Fruit fly (Drosophila melanogaster) whole organism, embryonic: ENCODE data around the gene pit.

ENCODE experiments used
- Awh ChIP-seq: fragments of 200-800 bp; sonication (Bioruptor generic); IDR thresholded peaks from 2 replicates; pipeline ENCODE4, ENCODE4 v1.3.6; 2022; ENCODE audit warnings: missing biosample characterization, missing genetic modification characterization
- Bdp1 ChIP-seq: fragments of 200-800 bp; sonication (Bioruptor generic); optimal IDR thresholded peaks from 3 replicates; lab custom pipeline; 2016; ENCODE audit warnings: missing biosample characterization, missing genetic modification characterization
- CG10274 ChIP-seq: fragments of 200-800 bp; sonication (Bioruptor generic); optimal IDR thresholded peaks from 3 replicates; lab custom pipeline; 2017; ENCODE audit warnings: missing biosample characterization, mild to moderate bottlenecking, missing genetic modification characterization
- CG10366 ChIP-seq: fragments of 200-800 bp; sonication (Bioruptor generic); IDR thresholded peaks from 2 replicates; pipeline ENCODE4 v1.3.6; 2022; ENCODE audit warnings: missing biosample characterization, missing genetic modification characterization
- CG11560 ChIP-seq: fragments of 200-800 bp; sonication (Bioruptor generic); IDR thresholded peaks from 3 replicates; pipeline ENCODE4 v1.3.6; 2022; ENCODE audit warnings: missing biosample characterization, missing genetic modification characterization
- CG11696 ChIP-seq: fragments of 200-800 bp; sonication (Bioruptor generic); IDR thresholded peaks from 2 replicates; pipeline ENCODE4 v1.3.6; 2022; ENCODE audit warnings: missing biosample characterization, missing genetic modification characterization
- CG12104 ChIP-seq: fragments of 200-800 bp; sonication (Bioruptor generic); optimal IDR thresholded peaks from 3 replicates; lab custom pipeline; 2016; ENCODE audit warnings: missing biosample characterization, missing genetic modification characterization
- CG13424 ChIP-seq: fragments of 200-800 bp; sonication (Bioruptor generic); optimal IDR thresholded peaks from 2 replicates; lab custom pipeline; 2019; ENCODE audit warnings: missing biosample characterization, mild to moderate bottlenecking, missing genetic modification characterization, moderate library complexity
- CG15514 ChIP-seq: fragments of 200-800 bp; sonication (Bioruptor generic); optimal IDR thresholded peaks from 3 replicates; lab custom pipeline; 2017; ENCODE audit warnings: missing biosample characterization, missing genetic modification characterization, mild to moderate bottlenecking, moderate library complexity, missing genetic modification reagents
- CG17359 ChIP-seq: fragments of 200-800 bp; sonication (Bioruptor generic); optimal IDR thresholded peaks from 3 replicates; lab custom pipeline; 2018; ENCODE audit warnings: missing biosample characterization, mild to moderate bottlenecking, missing genetic modification characterization, moderate library complexity
- CG17385 ChIP-seq: fragments of 200-800 bp; sonication (Bioruptor generic); optimal IDR thresholded peaks from 3 replicates; lab custom pipeline; 2018; ENCODE audit warnings: missing biosample characterization, mild to moderate bottlenecking, missing genetic modification characterization
- CG17829 ChIP-seq: fragments of 200-800 bp; optimal IDR thresholded peaks from 2 replicates; lab custom pipeline; 2019; ENCODE audit warnings: missing biosample characterization, mild to moderate bottlenecking, missing genetic modification characterization, moderate library complexity
- CG2199 ChIP-seq: fragments of 200-800 bp; sonication (Bioruptor generic); IDR thresholded peaks from 3 replicates; pipeline ENCODE4 v1.3.6; 2022; ENCODE audit warnings: missing biosample characterization, missing genetic modification characterization
- CG34224 ChIP-seq: fragments of 200-800 bp; sonication (Bioruptor generic); IDR thresholded peaks from 3 replicates; pipeline ENCODE4 v1.3.6; 2022; ENCODE audit warnings: missing biosample characterization, missing genetic modification characterization; ENCODE audit not compliant: partially characterized antibody
- CG3995 ChIP-seq: fragments of 200-800 bp; sonication (Bioruptor generic); optimal IDR thresholded peaks from 3 replicates; lab custom pipeline; 2016; ENCODE audit warnings: missing biosample characterization, missing genetic modification characterization
- CG6813 ChIP-seq: fragments of 200-800 bp; sonication (Bioruptor generic); optimal IDR thresholded peaks from 2 replicates; lab custom pipeline; 2017; ENCODE audit warnings: missing biosample characterization, missing genetic modification characterization, mild to moderate bottlenecking, moderate library complexity, missing genetic modification reagents
- CG7556 ChIP-seq: fragments of 200-800 bp; sonication (Bioruptor generic); optimal IDR thresholded peaks from 2 replicates; lab custom pipeline; 2017; ENCODE audit warnings: missing biosample characterization, mild to moderate bottlenecking, missing genetic modification characterization
- CG9932 ChIP-seq: fragments of 200-800 bp; sonication (Bioruptor generic); IDR thresholded peaks from 2 replicates; pipeline ENCODE4 v1.3.6; 2022; ENCODE audit warnings: missing biosample characterization, missing genetic modification characterization
- Dll ChIP-seq: fragments of 200-800 bp; sonication (Bioruptor generic); IDR thresholded peaks from 4 replicates; pipeline ENCODE4 v1.3.6; 2022; ENCODE audit warnings: missing biosample characterization, missing genetic modification characterization; ENCODE audit not compliant: partially characterized antibody
- E2f2 ChIP-seq: fragments of 200-800 bp; sonication (Bioruptor generic); IDR thresholded peaks from 2 replicates; pipeline ENCODE4 v1.3.6; 2022; ENCODE audit warnings: missing biosample characterization, missing genetic modification characterization
- ERR ChIP-seq: fragments of 200-800 bp; sonication (Bioruptor generic); optimal IDR thresholded peaks from 2 replicates; lab custom pipeline; 2016; ENCODE audit warnings: missing biosample characterization, missing genetic modification characterization
- Elba2 ChIP-seq: fragments of 200-800 bp; sonication (Bioruptor generic); optimal IDR thresholded peaks from 3 replicates; lab custom pipeline; 2016; ENCODE audit warnings: missing biosample characterization, missing genetic modification characterization
- H15 ChIP-seq: fragments of 200-800 bp; sonication (Bioruptor generic); IDR thresholded peaks from 3 replicates; pipeline ENCODE4 v1.3.6; 2022; ENCODE audit warnings: missing biosample characterization, missing genetic modification characterization
- HLH4C ChIP-seq: fragments of 200-800 bp; sonication (Bioruptor generic); IDR thresholded peaks from 3 replicates; pipeline ENCODE4 v1.3.6; 2022; ENCODE audit warnings: missing biosample characterization, missing genetic modification characterization; ENCODE audit not compliant: partially characterized antibody
- Hr78 ChIP-seq, 2 experiments: fragments of 200-800 bp in 1 of 2; fragments of >200 bp in 1 of 2; sonication (Bioruptor generic) in 1 of 2; optimal IDR thresholded peaks; 2 replicates each; lab custom pipeline; 2017 to 2019; ENCODE audit warnings: missing biosample characterization in 2 of 2, missing genetic modification characterization in 2 of 2, mild to moderate bottlenecking in 1 of 2, moderate library complexity in 1 of 2
- Mad ChIP-seq: fragments of 200-800 bp; sonication (Bioruptor generic); optimal IDR thresholded peaks from 2 replicates; lab custom pipeline; 2016; ENCODE audit warnings: missing biosample characterization, missing genetic modification characterization
- Max ChIP-seq: fragments of 200-800 bp; sonication (Bioruptor generic); optimal IDR thresholded peaks from 2 replicates; lab custom pipeline; 2016; ENCODE audit warnings: missing biosample characterization, mild to moderate bottlenecking, missing genetic modification characterization
- Mes4 ChIP-seq: fragments of 200-800 bp; sonication (Bioruptor generic); optimal IDR thresholded peaks from 2 replicates; lab custom pipeline; 2016; ENCODE audit warnings: missing biosample characterization, missing genetic modification characterization
- Neu2 ChIP-seq: fragments of 200-800 bp; sonication (Bioruptor generic); optimal IDR thresholded peaks from 3 replicates; lab custom pipeline; 2016; ENCODE audit warnings: missing biosample characterization, missing genetic modification characterization, borderline replicate concordance
- Stat92E ChIP-seq, 3 experiments: fragments of >200 bp in 2 of 3; fragments of 200-800 bp in 1 of 3; sonication (Bioruptor generic) in 1 of 3; optimal IDR thresholded peaks; 2 replicates each; lab custom pipeline; 2017 to 2019; ENCODE audit warnings: missing biosample characterization in 3 of 3, missing genetic modification characterization in 3 of 3, mild to moderate bottlenecking in 1 of 3, moderate library complexity in 1 of 3
- ab ChIP-seq: fragments of 200-800 bp; sonication (Bioruptor generic); optimal IDR thresholded peaks from 2 replicates; lab custom pipeline; 2016; ENCODE audit warnings: missing biosample characterization, missing genetic modification characterization
- bowl ChIP-seq: fragments of 200-800 bp; sonication (Bioruptor generic); IDR thresholded peaks from 2 replicates; pipeline ENCODE4 v1.3.6; 2022; ENCODE audit warnings: missing biosample characterization, missing genetic modification characterization
- ci ChIP-seq: fragments of 200-800 bp; sonication (Bioruptor generic); IDR thresholded peaks from 3 replicates; pipeline ENCODE4 v1.3.6; 2022; ENCODE audit warnings: missing biosample characterization, missing genetic modification characterization
- fd64A ChIP-seq: fragments of 200-800 bp; sonication (Bioruptor generic); optimal IDR thresholded peaks from 3 replicates; lab custom pipeline; 2018; ENCODE audit warnings: missing biosample characterization, mild to moderate bottlenecking, missing genetic modification characterization
- grau ChIP-seq: fragments of 200-800 bp; optimal IDR thresholded peaks from 3 replicates; lab custom pipeline; 2019; ENCODE audit warnings: missing biosample characterization, mild to moderate bottlenecking, missing genetic modification characterization, moderate library complexity
- hb ChIP-seq: fragments of 200-800 bp; sonication (Bioruptor generic); IDR thresholded peaks from 3 replicates; pipeline ENCODE4 v1.3.6; 2022; ENCODE audit warnings: missing biosample characterization, missing genetic modification characterization; ENCODE audit not compliant: partially characterized antibody
- lola ChIP-seq, 3 experiments: fragments of >200 bp in 2 of 3; fragments of 200-800 bp in 1 of 3; sonication (Bioruptor generic) in 1 of 3; optimal IDR thresholded peaks; 2 replicates each; lab custom pipeline; 2017 to 2019; ENCODE audit warnings: missing biosample characterization in 3 of 3, missing genetic modification characterization in 3 of 3, mild to moderate bottlenecking in 1 of 3, moderate library complexity in 1 of 3
- pnt ChIP-seq: fragments of 200-800 bp; sonication (Bioruptor generic); optimal IDR thresholded peaks from 3 replicates; lab custom pipeline; 2016; ENCODE audit warnings: missing biosample characterization, missing genetic modification characterization
- pros ChIP-seq: fragments of 200-800 bp; sonication (Bioruptor generic); optimal IDR thresholded peaks from 3 replicates; lab custom pipeline; 2019; ENCODE audit warnings: missing biosample characterization, mild to moderate bottlenecking, missing genetic modification characterization, moderate library complexity
- run ChIP-seq: fragments of 200-800 bp; sonication (Bioruptor generic); optimal IDR thresholded peaks from 3 replicates; lab custom pipeline; 2018; ENCODE audit warnings: missing biosample characterization, mild to moderate bottlenecking, missing genetic modification characterization
- salm ChIP-seq: fragments of 200-800 bp; sonication (Bioruptor generic); optimal IDR thresholded peaks from 2 replicates; lab custom pipeline; 2018; ENCODE audit warnings: missing biosample characterization, mild to moderate bottlenecking, missing genetic modification characterization
- scrt ChIP-seq: fragments of 200-800 bp; sonication (Bioruptor generic); optimal IDR thresholded peaks from 2 replicates; lab custom pipeline; 2018; ENCODE audit warnings: missing biosample characterization, mild to moderate bottlenecking, missing genetic modification characterization, moderate library complexity
- sob ChIP-seq: fragments of 200-800 bp; sonication (Bioruptor generic); IDR thresholded peaks from 2 replicates; pipeline ENCODE4 v1.3.6; 2022; ENCODE audit warnings: missing biosample characterization, missing genetic modification characterization
- tna ChIP-seq: fragments of 200-800 bp; sonication (Bioruptor generic); IDR thresholded peaks from 2 replicates; pipeline ENCODE4 v1.3.6; 2022; ENCODE audit warnings: missing biosample characterization, missing genetic modification characterization; ENCODE audit not compliant: partially characterized antibody
- unc-4 ChIP-seq: fragments of 200-800 bp; sonication (Bioruptor generic); IDR thresholded peaks from 2 replicates; pipeline ENCODE4 v1.3.6; 2022; ENCODE audit warnings: missing biosample characterization, missing genetic modification characterization; ENCODE audit not compliant: partially characterized antibody
- wdn ChIP-seq: fragments of 200-800 bp; sonication (Bioruptor generic); IDR thresholded peaks from 2 replicates; pipeline ENCODE4 v1.3.6; 2022; ENCODE audit warnings: missing biosample characterization, missing genetic modification characterization

Gene pit

dm6 chr3R:22053202-22053601, 19.1 kb downstream of the pit start (continued):
- TF ChIP-seq CG17359 (no peak), CG11696 (GFP tag; lab: Robert Waterston, UW) (no peak), lola (GFP tag; optimal IDR thresholded peaks at IDR 0.05; lab: Kevin White, UChicago) (no peak), fd64A (GFP tag; lab: Kevin White, UChicago) (peak; percentile 59), Hr78 (GFP tag; optimal IDR thresholded peaks at IDR 0.05; lab: Kevin White, UChicago) (peak in 1 of 2 experiments; percentile 92), ci (GFP tag; lab: Robert Waterston, UW) (no peak), CG6813 (GFP tag; lab: Kevin White, UChicago) (no peak), CG17385 (GFP tag; lab: Kevin White, UChicago) (no peak), Stat92E (GFP tag; optimal IDR thresholded peaks at IDR 0.05; lab: Kevin White, UChicago) (no peak), ERR (GFP tag; lab: Kevin White, UChicago) (no peak), Elba2 (no peak), ab (GFP tag; lab: Kevin White, UChicago) (no peak), sob (GFP tag; lab: Robert Waterston, UW) (no peak), CG11560 (tag; lab: Robert Waterston, UW) (no peak), Awh (GFP tag; lab: Robert Waterston, UW) (no peak), scrt (GFP tag; lab: Kevin White, UChicago) (no peak), CG15514 (GFP tag; lab: Kevin White, UChicago) (no peak), Mes4 (GFP tag; lab: Kevin White, UChicago) (no peak), bowl (no peak), HLH4C (GFP tag; lab: Robert Waterston, UW) (no peak), CG12104 (no peak), CG10366 (GFP tag; lab: Robert Waterston, UW) (no peak), CG34224 (GFP tag; lab: Robert Waterston, UW) (no peak), salm (tag; lab: Kevin White, UChicago) (no peak), pnt (GFP tag; lab: Kevin White, UChicago) (no peak), run (tag; lab: Kevin White, UChicago) (peak; percentile 53), E2f2 (GFP tag; lab: Robert Waterston, UW) (no peak), Max (no peak), Mad (no peak), pros (GFP tag; lab: Kevin White, UChicago) (no peak), wdn (GFP tag; lab: Robert Waterston, UW) (no peak), CG2199 (GFP tag; lab: Robert Waterston, UW) (peak; percentile 65; the same call in 1 of the 3 replicates), grau (tag; lab: Kevin White, UChicago) (no peak), CG10274 (GFP tag; lab: Kevin White, UChicago) (no peak), CG9932 (GFP tag; lab: Robert Waterston, UW) (no peak), CG7556 (GFP tag; lab: Kevin White, UChicago) (no peak), hb (GFP tag; lab: Robert Waterston, UW) (no peak), H15 (GFP tag; lab: Robert Waterston, UW) (no peak), unc-4 (GFP tag; lab: Robert Waterston, UW) (no peak), CG3995 (GFP tag; lab: Kevin White, UChicago) (no peak), Dll (no peak), Neu2 (GFP tag; lab: Kevin White, UChicago) (no peak), tna (GFP tag; lab: Robert Waterston, UW) (no peak), CG17829 (tag; lab: Kevin White, UChicago) (no peak), CG13424 (tag; lab: Kevin White, UChicago) (no peak), Bdp1 (GFP tag; lab: Kevin White, UChicago) (no peak)
